Comparison of ENCODE assay signal across 2 fruit fly cellular contexts in the genomic region with DNA sequence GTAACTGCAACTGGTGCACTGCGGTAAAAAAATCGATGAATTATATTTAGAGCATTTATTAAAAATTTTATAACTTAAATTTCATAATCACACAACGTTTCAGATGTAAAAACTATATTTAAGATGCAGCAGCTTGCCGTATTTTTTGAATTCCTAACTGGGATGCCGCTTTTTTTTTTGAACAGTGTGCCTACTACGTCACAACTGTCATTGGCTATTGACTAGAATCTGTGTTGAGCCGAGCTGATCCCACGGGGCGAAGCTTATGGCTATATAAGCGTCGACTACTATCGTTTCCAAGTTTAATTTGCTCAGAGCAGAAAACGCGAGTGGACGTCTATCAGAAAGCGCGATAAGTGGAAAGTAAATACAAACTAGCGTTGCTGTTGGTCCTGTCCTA.
A peak's percentile ranks its signal among the peaks of the same experiment; 100 is the strongest.
TF ChIP-seq lines count a peak whose summit lies in the region.

A gene (plus strand): TSS at position 301 of the 400 bp plus-strand sequence.

- no peak for TF ChIP-seq CTCF in whole organism, embryonic (GFP tag; optimal IDR thresholded peaks at IDR 0.05; lab: Kevin White, UChicago)

TF ChIP-seq in whole organism, adult, 20 proteins besides CTCF, POLR2A, EP300 and RAD21:
- peak; percentile 30 for TF ChIP-seq CG5204 (GFP tag; optimal IDR thresholded peaks at IDR 0.05; lab: Kevin White, UChicago)
- TF ChIP-seq tj (GFP tag; optimal IDR thresholded peaks at IDR 0.05; lab: Kevin White, UChicago): no peak
- TF ChIP-seq CG33017 (tag; optimal IDR thresholded peaks at IDR 0.05; lab: Kevin White, UChicago): peak; percentile 16

TF ChIP-seq in whole organism, embryonic, 481 proteins besides CTCF, POLR2A, EP300 and RAD21:
- TF ChIP-seq dysf (GFP tag; IDR thresholded peaks at IDR 0.05; lab: Robert Waterston, UW): 0 out of 3 replicates have a peak, but pooled peaks have one; percentile 10
- TF ChIP-seq Ets65A (GFP tag; lab: Kevin White, UChicago): peak; percentile 52
- no peak for TF ChIP-seq CG1024 (GFP tag; IDR thresholded peaks at IDR 0.05; lab: Robert Waterston, UW)
- peak; percentile 13 for TF ChIP-seq Sox102F (GFP tag; optimal IDR thresholded peaks at IDR 0.05; lab: Kevin White, UChicago)
- 0 out of 3 replicates have a peak, but pooled peaks have one; percentile 25 for TF ChIP-seq H15 (GFP tag; IDR thresholded peaks at IDR 0.05; lab: Robert Waterston, UW)
- TF ChIP-seq CG9797 (GFP tag; optimal IDR thresholded peaks at IDR 0.05; lab: Kevin White, UChicago): no peak
